Fruit fly (Drosophila melanogaster) whole organism, embryonic: ENCODE data around the gene CG6873.

ENCODE experiments used
- CG10366 ChIP-seq: fragments of 200-800 bp; sonication (Bioruptor generic); IDR thresholded peaks from 2 replicates; pipeline ENCODE4 v1.3.6; 2022; ENCODE audit warnings: missing biosample characterization, missing genetic modification characterization
- CG11247 ChIP-seq: fragments of 200-800 bp; sonication (Bioruptor generic); IDR thresholded peaks from 2 replicates; pipeline ENCODE4 v1.3.6; 2022; ENCODE audit warnings: missing biosample characterization, missing genetic modification characterization
- CG14710 ChIP-seq: fragments of 200-800 bp; sonication (Bioruptor generic); optimal IDR thresholded peaks from 3 replicates; lab custom pipeline; 2019; ENCODE audit warnings: missing biosample characterization, mild to moderate bottlenecking, missing genetic modification characterization, moderate library complexity
- CG1603 ChIP-seq: fragments of 200-800 bp; sonication (Bioruptor generic); optimal IDR thresholded peaks from 2 replicates; lab custom pipeline; 2019; ENCODE audit warnings: missing biosample characterization, mild to moderate bottlenecking, missing genetic modification characterization, moderate library complexity
- CG16815 ChIP-seq: fragments of 200-800 bp; sonication (Bioruptor generic); optimal IDR thresholded peaks from 3 replicates; lab custom pipeline; 2017; ENCODE audit warnings: missing biosample characterization, mild to moderate bottlenecking, missing genetic modification characterization
- CG17328 ChIP-seq: fragments of 200-800 bp; sonication (Bioruptor generic); IDR thresholded peaks from 2 replicates; pipeline ENCODE4 v1.3.6; 2022; ENCODE audit warnings: missing biosample characterization, missing genetic modification characterization
- CG17385 ChIP-seq: fragments of 200-800 bp; sonication (Bioruptor generic); optimal IDR thresholded peaks from 3 replicates; lab custom pipeline; 2018; ENCODE audit warnings: missing biosample characterization, mild to moderate bottlenecking, missing genetic modification characterization
- CG18011 ChIP-seq: fragments of 200-800 bp; sonication (Bioruptor generic); optimal IDR thresholded peaks from 2 replicates; lab custom pipeline; 2017; ENCODE audit warnings: missing biosample characterization, missing genetic modification characterization, mild to moderate bottlenecking, moderate library complexity, missing genotype
- CG32532 ChIP-seq: fragments of 200-800 bp; sonication (Bioruptor generic); IDR thresholded peaks from 2 replicates; pipeline ENCODE4 v1.3.6; 2022; ENCODE audit warnings: missing biosample characterization, missing genetic modification characterization
- CG6272 ChIP-seq: fragments of 200-800 bp; sonication (Bioruptor generic); IDR thresholded peaks from 2 replicates; pipeline ENCODE4 v1.3.6; 2022; ENCODE audit warnings: missing biosample characterization, missing genetic modification characterization
- CG8089 ChIP-seq: fragments of 200-800 bp; sonication (Bioruptor generic); optimal IDR thresholded peaks from 3 replicates; lab custom pipeline; 2016; ENCODE audit warnings: missing biosample characterization, missing genetic modification characterization
- CG9609 ChIP-seq: fragments of 200-800 bp; sonication (Bioruptor generic); optimal IDR thresholded peaks from 3 replicates; lab custom pipeline; 2016; ENCODE audit warnings: missing biosample characterization, missing genetic modification characterization
- D19A ChIP-seq: fragments of 200-800 bp; optimal IDR thresholded peaks from 3 replicates; lab custom pipeline; 2019; ENCODE audit warnings: missing biosample characterization, mild to moderate bottlenecking, missing genetic modification characterization, moderate library complexity
- Dfd ChIP-seq, 2 experiments: fragments of >200 bp; optimal IDR thresholded peaks; 2 replicates each; lab custom pipeline; 2017; ENCODE audit warnings: missing biosample characterization in 2 of 2, missing genetic modification characterization in 2 of 2
- Fer3 ChIP-seq: fragments of 200-800 bp; sonication (Bioruptor generic); optimal IDR thresholded peaks from 2 replicates; lab custom pipeline; 2018; ENCODE audit warnings: missing biosample characterization, mild to moderate bottlenecking, missing genetic modification characterization, moderate library complexity
- H15 ChIP-seq: fragments of 200-800 bp; sonication (Bioruptor generic); IDR thresholded peaks from 3 replicates; pipeline ENCODE4 v1.3.6; 2022; ENCODE audit warnings: missing biosample characterization, missing genetic modification characterization
- Hr78 ChIP-seq, 2 experiments: fragments of 200-800 bp in 1 of 2; fragments of >200 bp in 1 of 2; sonication (Bioruptor generic) in 1 of 2; optimal IDR thresholded peaks; 2 replicates each; lab custom pipeline; 2017 to 2019; ENCODE audit warnings: missing biosample characterization in 2 of 2, missing genetic modification characterization in 2 of 2, mild to moderate bottlenecking in 1 of 2, moderate library complexity in 1 of 2
- Jarid2 ChIP-seq: fragments of 200-800 bp; sonication (Bioruptor generic); optimal IDR thresholded peaks from 3 replicates; lab custom pipeline; 2017; ENCODE audit warnings: mild to moderate bottlenecking, missing biosample characterization, missing genetic modification reagents, missing genetic modification characterization
- Mad ChIP-seq: fragments of 200-800 bp; sonication (Bioruptor generic); optimal IDR thresholded peaks from 2 replicates; lab custom pipeline; 2016; ENCODE audit warnings: missing biosample characterization, missing genetic modification characterization
- Med ChIP-seq: fragments of 200-800 bp; sonication (Bioruptor generic); peaks from one replicate; lab custom pipeline; 2016; ENCODE audit warnings: missing biosample characterization, missing genetic modification characterization, mild to moderate bottlenecking, inconsistent platforms, moderate library complexity
- Meics ChIP-seq: fragments of 200-800 bp; sonication (Bioruptor generic); optimal IDR thresholded peaks from 2 replicates; lab custom pipeline; 2017; ENCODE audit warnings: missing biosample characterization, mild to moderate bottlenecking, missing genetic modification characterization
- Oaz ChIP-seq: fragments of 200-800 bp; sonication (Bioruptor generic); IDR thresholded peaks from 2 replicates; pipeline ENCODE4 v1.3.6; 2022; ENCODE audit warnings: missing biosample characterization, missing genetic modification characterization
- Opbp ChIP-seq: fragments of 200-800 bp; sonication (Bioruptor generic); IDR thresholded peaks from 3 replicates; pipeline ENCODE4 v1.3.6; 2022; ENCODE audit warnings: missing biosample characterization, missing genetic modification characterization; ENCODE audit not compliant: partially characterized antibody
- Pdp1 ChIP-seq, 2 experiments: fragments of 200-800 bp; sonication (Bioruptor generic); optimal IDR thresholded peaks; 3 replicates each; lab custom pipeline; 2016; ENCODE audit warnings: missing biosample characterization in 2 of 2, missing genetic modification characterization in 2 of 2, mild to moderate bottlenecking in 1 of 2, moderate library complexity in 1 of 2
- Ptx1 ChIP-seq: fragments of 200-800 bp; sonication (Bioruptor generic); IDR thresholded peaks from 2 replicates; pipeline ENCODE4 v1.3.6; 2022; ENCODE audit warnings: missing biosample characterization, missing genetic modification characterization
- Rfx ChIP-seq: fragments of 200-800 bp; sonication (Bioruptor generic); IDR thresholded peaks from 2 replicates; pipeline ENCODE4 v1.3.6; 2022; ENCODE audit warnings: missing biosample characterization, missing genetic modification characterization
- Sry-δ ChIP-seq: fragments of 200-800 bp; sonication (Bioruptor generic); optimal IDR thresholded peaks from 2 replicates; lab custom pipeline; 2016; ENCODE audit warnings: missing biosample characterization, missing genetic modification characterization
- Vsx1 ChIP-seq: fragments of 200-800 bp; sonication (Bioruptor generic); optimal IDR thresholded peaks from 2 replicates; lab custom pipeline; 2017; ENCODE audit warnings: missing biosample characterization, mild to moderate bottlenecking, missing genetic modification characterization, missing genetic modification reagents
- Xrp1 ChIP-seq: fragments of 200-800 bp; sonication (Bioruptor generic); IDR thresholded peaks from 2 replicates; pipeline ENCODE4 v1.3.6; 2022; ENCODE audit warnings: missing biosample characterization, missing genetic modification characterization
- YL-1 ChIP-seq: fragments of 200-800 bp; sonication (Bioruptor generic); optimal IDR thresholded peaks from 3 replicates; lab custom pipeline; 2017; ENCODE audit warnings: missing biosample characterization, mild to moderate bottlenecking, missing genetic modification characterization
- aop ChIP-seq: fragments of 200-800 bp; sonication (Bioruptor generic); IDR thresholded peaks from 2 replicates; pipeline ENCODE4 v1.3.6; 2022; ENCODE audit warnings: missing biosample characterization, missing genetic modification characterization
- caup ChIP-seq: fragments of 200-800 bp; sonication (Bioruptor generic); optimal IDR thresholded peaks from 3 replicates; lab custom pipeline; 2017; ENCODE audit warnings: missing biosample characterization, mild to moderate bottlenecking, missing genetic modification characterization, moderate library complexity; ENCODE audit not compliant: severe bottlenecking
- fu2 ChIP-seq: fragments of 200-800 bp; sonication (Bioruptor generic); optimal IDR thresholded peaks from 2 replicates; lab custom pipeline; 2016; ENCODE audit warnings: missing biosample characterization, missing genetic modification characterization
- hb ChIP-seq: fragments of 200-800 bp; sonication (Bioruptor generic); IDR thresholded peaks from 3 replicates; pipeline ENCODE4 v1.3.6; 2022; ENCODE audit warnings: missing biosample characterization, missing genetic modification characterization; ENCODE audit not compliant: partially characterized antibody
- hbn ChIP-seq: fragments of 200-800 bp; sonication (Bioruptor generic); IDR thresholded peaks from 2 replicates; pipeline ENCODE4 v1.3.6; 2022; ENCODE audit warnings: missing biosample characterization, missing genetic modification characterization; ENCODE audit not compliant: partially characterized antibody
- kay ChIP-seq: fragments of 200-800 bp; sonication (Bioruptor generic); optimal IDR thresholded peaks from 2 replicates; lab custom pipeline; 2016; ENCODE audit warnings: missing biosample characterization, missing genetic modification characterization
- maf-S ChIP-seq: fragments of 200-800 bp; sonication (Bioruptor generic); optimal IDR thresholded peaks from 2 replicates; lab custom pipeline; 2016; ENCODE audit warnings: missing biosample characterization, missing genetic modification characterization
- nerfin-2 ChIP-seq: fragments of 200-800 bp; sonication (Bioruptor generic); IDR thresholded peaks from 2 replicates; pipeline ENCODE4 v1.3.6; 2022; ENCODE audit warnings: missing biosample characterization, missing genetic modification characterization; ENCODE audit not compliant: partially characterized antibody
- nom ChIP-seq: fragments of 200-800 bp; sonication (Bioruptor generic); optimal IDR thresholded peaks from 2 replicates; lab custom pipeline; 2017; ENCODE audit warnings: missing biosample characterization, missing genetic modification characterization, mild to moderate bottlenecking, moderate library complexity, missing genetic modification reagents
- pfk ChIP-seq: fragments of 200-800 bp; sonication (Bioruptor generic); optimal IDR thresholded peaks from 2 replicates; lab custom pipeline; 2018; ENCODE audit warnings: missing biosample characterization, mild to moderate bottlenecking, missing genetic modification characterization, moderate library complexity
- prd ChIP-seq, 3 experiments: fragments of >200 bp in 2 of 3; fragments of 200-800 bp in 1 of 3; sonication (Bioruptor generic) in 1 of 3; optimal IDR thresholded peaks in 2 of 3; IDR thresholded peaks in 1 of 3; 2 replicates in 2 of 3; 3 replicates in 1 of 3; pipeline versions ENCODE4 v1.3.6 to Lab custom; 2017 to 2022; ENCODE audit warnings: missing biosample characterization in 1 of 3, missing genetic modification characterization in 1 of 3
- sens-2 ChIP-seq: fragments of 200-800 bp; sonication (Bioruptor generic); IDR thresholded peaks from 2 replicates; pipeline ENCODE4 v1.3.6; 2022; ENCODE audit warnings: missing biosample characterization, missing genetic modification characterization
- sim ChIP-seq: fragments of 200-800 bp; sonication (Bioruptor generic); IDR thresholded peaks from 2 replicates; pipeline ENCODE4 v1.3.6; 2022; ENCODE audit warnings: missing biosample characterization, missing genetic modification characterization
- sug ChIP-seq: fragments of 200-800 bp; optimal IDR thresholded peaks from 2 replicates; lab custom pipeline; 2019; ENCODE audit warnings: missing biosample characterization, mild to moderate bottlenecking, missing genetic modification characterization, moderate library complexity
- tap ChIP-seq: fragments of 200-800 bp; optimal IDR thresholded peaks from 3 replicates; lab custom pipeline; 2019; ENCODE audit warnings: missing biosample characterization, mild to moderate bottlenecking, missing genetic modification characterization, moderate library complexity
- tx ChIP-seq: fragments of 200-800 bp; sonication (Bioruptor generic); optimal IDR thresholded peaks from 2 replicates; lab custom pipeline; 2016; ENCODE audit warnings: missing biosample characterization, missing genetic modification characterization
- vnd ChIP-seq: fragments of 200-800 bp; sonication (Bioruptor generic); IDR thresholded peaks from 3 replicates; pipeline ENCODE4 v1.3.6; 2022; ENCODE audit warnings: missing biosample characterization, missing genetic modification characterization; ENCODE audit not compliant: partially characterized antibody
- wek ChIP-seq: fragments of 200-800 bp; sonication (Bioruptor generic); optimal IDR thresholded peaks from 3 replicates; lab custom pipeline; 2018; ENCODE audit warnings: missing biosample characterization, mild to moderate bottlenecking, missing genetic modification characterization, moderate library complexity
- zfh2 ChIP-seq: fragments of 200-800 bp; sonication (Bioruptor generic); optimal IDR thresholded peaks from 2 replicates; lab custom pipeline; 2016; ENCODE audit warnings: missing biosample characterization, missing genetic modification characterization

CG6873 gene

dm6 chrX:18774818-18775343 is 35.2 kb upstream of the CG6873 start, which contains the start of gene CG6891 (continued):
- 0 out of 3 replicates have a peak, but pooled peaks have one; percentile 32 for TF ChIP-seq Opbp (GFP tag; lab: Robert Waterston, UW)
- no peak for TF ChIP-seq zfh2 (GFP tag; lab: Kevin White, UChicago)
- no peak for TF ChIP-seq pfk (GFP tag; lab: Kevin White, UChicago)
- no peak for TF ChIP-seq maf-S (GFP tag; lab: Kevin White, UChicago)
- TF ChIP-seq CG9609 (GFP tag; lab: Kevin White, UChicago), result peak; percentile 4
- no peak for TF ChIP-seq caup
- TF ChIP-seq fu2 (GFP tag; lab: Kevin White, UChicago), result no peak
- no peak for TF ChIP-seq Dfd (GFP tag; optimal IDR thresholded peaks at IDR 0.05; lab: Kevin White, UChicago)
- TF ChIP-seq Oaz, result no peak
- peak; percentile 65 for TF ChIP-seq Jarid2
- no peak for TF ChIP-seq hbn
- no peak for TF ChIP-seq aop
- no peak for TF ChIP-seq Meics (GFP tag; lab: Kevin White, UChicago)
- TF ChIP-seq wek (GFP tag; lab: Kevin White, UChicago), result no peak
- TF ChIP-seq sim (GFP tag; lab: Robert Waterston, UW), result no peak
- TF ChIP-seq Vsx1 (GFP tag; lab: Kevin White, UChicago), result no peak
- no peak for TF ChIP-seq CG17385 (GFP tag; lab: Kevin White, UChicago)
- TF ChIP-seq Fer3 (tag; lab: Kevin White, UChicago), result no peak
- peak; percentile 30 for TF ChIP-seq YL-1 (GFP tag; lab: Kevin White, UChicago)
- TF ChIP-seq CG14710 (tag; lab: Kevin White, UChicago), result peak; percentile 6
- TF ChIP-seq vnd (GFP tag; lab: Robert Waterston, UW), result no peak
- peak in 1 of 2 experiments; percentile 42 for TF ChIP-seq Hr78 (GFP tag; optimal IDR thresholded peaks at IDR 0.05; lab: Kevin White, UChicago)
- TF ChIP-seq hb (GFP tag; lab: Robert Waterston, UW), result no peak
- no peak for TF ChIP-seq D19A
- peak; percentile 20 for TF ChIP-seq CG8089 (GFP tag; lab: Kevin White, UChicago)
- no peak for TF ChIP-seq nerfin-2 (GFP tag; lab: Robert Waterston, UW)
- TF ChIP-seq Sry-δ (GFP tag; lab: Kevin White, UChicago), result no peak
- TF ChIP-seq Xrp1 (GFP tag; lab: Robert Waterston, UW), result peak; percentile 41; the same call in 1 of the 2 replicates
- peak; percentile 37 for TF ChIP-seq Mad
- TF ChIP-seq tx (GFP tag; lab: Kevin White, UChicago), result no peak
- TF ChIP-seq H15 (GFP tag; lab: Robert Waterston, UW), result no peak
- TF ChIP-seq CG6272 (GFP tag; lab: Robert Waterston, UW), result no peak
- TF ChIP-seq Rfx (GFP tag; lab: Robert Waterston, UW), result peak; percentile 55
- TF ChIP-seq CG11247, result no peak
- TF ChIP-seq sug (tag; lab: Kevin White, UChicago), result peak; percentile 42
- 0 out of 2 replicates have a peak, but pooled peaks have one; percentile 24 for TF ChIP-seq CG10366 (GFP tag; lab: Robert Waterston, UW)
- no peak for TF ChIP-seq CG32532 (GFP tag; lab: Robert Waterston, UW)
- TF ChIP-seq CG18011 (GFP tag; lab: Kevin White, UChicago), result no peak
- no peak for TF ChIP-seq sens-2 (GFP tag; lab: Robert Waterston, UW)
- peak; percentile 54 for TF ChIP-seq nom
- TF ChIP-seq prd (optimal IDR thresholded peaks at IDR 0.05; lab: Kevin White, UChicago), result no peak
- TF ChIP-seq prd (GFP tag; IDR thresholded peaks at IDR 0.05; lab: Robert Waterston, UW), result peak; percentile 35; the same call in 2 of the 3 replicates
- TF ChIP-seq kay, result no peak
- TF ChIP-seq CG1603 (tag; lab: Kevin White, UChicago), result peak; percentile 54
- 0 out of 2 replicates have a peak, but pooled peaks have one; percentile 9 for TF ChIP-seq Ptx1 (GFP tag; lab: Robert Waterston, UW)
- peak; percentile 63 for TF ChIP-seq Med
- no peak for TF ChIP-seq tap
- peak; percentile 7 to 24 for TF ChIP-seq Pdp1 (GFP tag; optimal IDR thresholded peaks at IDR 0.05; lab: Kevin White, UChicago)
- TF ChIP-seq CG17328 (GFP tag; lab: Robert Waterston, UW), result peak; percentile 60; the same call in 1 of the 2 replicates
- no peak for TF ChIP-seq CG16815
